Worm (Caenorhabditis elegans) whole organism, L3 larva: ENCODE measurements around the gene F40C5.1.

Experiments
- ama-1 ChIP-seq: fragments of 150-350 bp; optimal IDR thresholded peaks from 2 replicates; lab custom pipeline; 2018
- mdl-1 ChIP-seq: fragments of 150-350 bp; optimal IDR thresholded peaks from 2 replicates; lab custom pipeline; 2014; ENCODE audit warnings: missing biosample characterization, missing genetic modification characterization
- nhr-237 ChIP-seq: fragments of 150-350 bp; optimal IDR thresholded peaks from 2 replicates; lab custom pipeline; 2014; ENCODE audit warnings: missing biosample characterization, missing genetic modification characterization
- pqm-1 ChIP-seq: fragments of 150-350 bp; optimal IDR thresholded peaks from 2 replicates; lab custom pipeline; 2017; ENCODE audit warnings: missing biosample characterization, missing genetic modification characterization, inconsistent platforms
- unc-62 ChIP-seq: fragments of 150-350 bp; sonication (generic microtip); optimal IDR thresholded peaks from 4 replicates; lab custom pipeline; 2014; ENCODE audit warnings: missing biosample characterization, missing genetic modification reagents, missing genetic modification characterization
- ztf-11 ChIP-seq: fragments of 150-350 bp; optimal IDR thresholded peaks from 2 replicates; lab custom pipeline; 2014; ENCODE audit warnings: missing biosample characterization, missing genetic modification characterization

- TF ChIP-seq unc-62 (GFP tag; lab: Kevin White, UChicago) (no peak), ztf-11 (tag; lab: Kevin White, UChicago) (no peak), pqm-1 (tag; lab: Kevin White, UChicago) (no peak), ama-1 (lab: Kevin White, UChicago) (no peak), nhr-237 (tag; lab: Kevin White, UChicago) (no peak), mdl-1 (tag; lab: Kevin White, UChicago) (no peak)
Observed at ce11 chrV:3555986-3556385, 16.5 kb upstream of the F40C5.1 start, which contains the start of gene grl-30.
